Worm (Caenorhabditis elegans) whole organism, late embryonic: ENCODE measurements around the gene ist-1.

Source experiments
- ceh-19 ChIP-seq: fragments of 200-800 bp; sonication (Bioruptor generic); optimal IDR thresholded peaks from 2 replicates; lab custom pipeline; 2018; ENCODE audit warnings: mild to moderate bottlenecking, missing genetic modification characterization, missing compliant biosample characterization
- ceh-9 ChIP-seq: sonication (generic microtip); optimal IDR thresholded peaks from 2 replicates; lab custom pipeline; 2016; ENCODE audit warnings: mild to moderate bottlenecking, missing genetic modification characterization, inconsistent platforms, missing compliant biosample characterization
- gmeb-2 ChIP-seq: sonication (generic microtip); optimal IDR thresholded peaks from 2 replicates; lab custom pipeline; 2016; ENCODE audit warnings: missing genetic modification characterization, inconsistent platforms, missing compliant biosample characterization
- mec-3 ChIP-seq: sonication (generic microtip); optimal IDR thresholded peaks from 2 replicates; lab custom pipeline; 2016; ENCODE audit warnings: borderline replicate concordance, missing genetic modification characterization, missing compliant biosample characterization
- pat-9 ChIP-seq: fragments of 200-800 bp; sonication (Bioruptor generic); optimal IDR thresholded peaks from 2 replicates; lab custom pipeline; 2018; ENCODE audit warnings: mild to moderate bottlenecking, missing genetic modification characterization, moderate library complexity, missing compliant biosample characterization
- ttx-3 ChIP-seq: sonication (generic microtip); optimal IDR thresholded peaks from 2 replicates; lab custom pipeline; 2016; ENCODE audit warnings: missing genetic modification reagents, missing genetic modification characterization, missing compliant biosample characterization
- unc-55 ChIP-seq: sonication (generic microtip); optimal IDR thresholded peaks from 2 replicates; lab custom pipeline; 2017; ENCODE audit warnings: missing biosample characterization, missing genetic modification reagents, missing genetic modification characterization

DNA sequence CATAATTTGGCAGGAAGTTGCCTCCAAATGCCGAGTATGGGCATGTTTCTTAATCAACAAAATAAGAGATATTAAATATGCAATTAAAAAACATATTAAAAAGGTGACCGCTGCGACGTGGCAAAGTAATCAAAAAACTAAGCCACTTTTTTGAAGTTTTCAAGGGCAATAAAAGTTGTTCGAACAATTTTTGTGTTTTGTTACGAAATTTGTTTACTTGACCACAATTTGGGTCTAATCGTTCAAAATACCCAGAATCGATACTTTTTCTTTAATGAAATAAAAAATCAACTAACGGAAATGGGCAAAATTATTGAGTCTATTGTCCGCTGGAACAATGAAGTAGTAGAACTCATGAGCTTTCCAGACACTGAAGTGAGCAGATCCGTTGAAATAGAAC, 41.4 kb upstream of the ist-1 start, which contains the start of gene Y1B5A.1:
- TF ChIP-seq gmeb-2 (no peak), pat-9 (tag; lab: Kevin White, UChicago) (no peak), ttx-3 (no peak), unc-55 (GFP tag; lab: Kevin White, UChicago) (no peak), mec-3 (tag; lab: Kevin White, UChicago) (no peak), ceh-9 (no peak), ceh-19 (GFP tag; lab: Kevin White, UChicago) (no peak)
